Worm (Caenorhabditis elegans) whole organism, L4 larva: ENCODE data around the gene lido-7.

Experiments used
- F44E2.7 ChIP-seq: fragments of 200-800 bp; sonication (Bioruptor generic); IDR thresholded peaks from 2 replicates; pipeline ENCODE4 v2.1.2; 2022; ENCODE audit warnings: missing genetic modification characterization, missing compliant biosample characterization
- F49E8.2 ChIP-seq: sonication (generic microtip); optimal IDR thresholded peaks from 2 replicates; lab custom pipeline; 2016; ENCODE audit warnings: missing compliant biosample characterization, mild to moderate bottlenecking, missing genetic modification characterization, borderline replicate concordance
- Y105C5A.15 ChIP-seq: fragments of 200-800 bp; sonication (Bioruptor generic); IDR thresholded peaks from 2 replicates; pipeline ENCODE4 v1.3.6; 2022; ENCODE audit warnings: missing genetic modification characterization, missing compliant biosample characterization
- Y48G9A.11 ChIP-seq: fragments of 200-800 bp; sonication (Bioruptor generic); IDR thresholded peaks from 2 replicates; pipeline ENCODE4 v1.3.6; 2022; ENCODE audit warnings: missing genetic modification reagents, missing genetic modification characterization, missing compliant biosample characterization
- Y75B8A.6 ChIP-seq: fragments of 200-800 bp; sonication (Bioruptor generic); IDR thresholded peaks from 2 replicates; pipeline ENCODE4 v1.3.6; 2022; ENCODE audit warnings: missing genetic modification reagents, missing genetic modification characterization, missing compliant biosample characterization
- ZK337.2 ChIP-seq: fragments of 200-800 bp; sonication (Bioruptor generic); IDR thresholded peaks from 2 replicates; pipeline ENCODE4 v1.3.6; 2022; ENCODE audit warnings: missing genetic modification reagents, missing genetic modification characterization, missing compliant biosample characterization
- ama-1 ChIP-seq: fragments of 150-350 bp; optimal IDR thresholded peaks from 2 replicates; lab custom pipeline; 2014; ENCODE audit warnings: inconsistent platforms, mixed read lengths
- arid-1 ChIP-seq: fragments of 200-800 bp; sonication (Bioruptor generic); conservative IDR thresholded peaks from 2 replicates; pipeline ENCODE4 v1.3.6; 2022; ENCODE audit warnings: missing genetic modification reagents, missing genetic modification characterization, missing compliant biosample characterization
- attf-4 ChIP-seq: sonication (generic microtip); optimal IDR thresholded peaks from 3 replicates; lab custom pipeline; 2017; ENCODE audit warnings: missing biosample characterization, missing genetic modification characterization
- ceh-20 ChIP-seq: fragments of 200-800 bp; sonication (Bioruptor generic); IDR thresholded peaks from 2 replicates; pipeline ENCODE4 v1.3.6; 2022; ENCODE audit warnings: missing genetic modification reagents, missing genetic modification characterization, missing compliant biosample characterization
- ceh-82 ChIP-seq: sonication (generic microtip); optimal IDR thresholded peaks from 2 replicates; lab custom pipeline; 2017; ENCODE audit warnings: missing biosample characterization, missing genetic modification characterization
- daf-12 ChIP-seq: fragments of 150-350 bp; optimal IDR thresholded peaks from 2 replicates; lab custom pipeline; 2014; ENCODE audit warnings: missing biosample characterization, missing genetic modification reagents, missing genetic modification characterization
- daf-16 ChIP-seq, 3 experiments: sonication (generic microtip); optimal IDR thresholded peaks; 2 replicates each; lab custom pipeline; 2016 to 2017; ENCODE audit warnings: missing genetic modification characterization in 3 of 3, missing genetic modification reagents in 3 of 3, mild to moderate bottlenecking in 2 of 3, missing compliant biosample characterization in 2 of 3, missing biosample characterization in 1 of 3, moderate library complexity in 1 of 3
- daf-19 ChIP-seq: fragments of 200-800 bp; sonication (Bioruptor generic); conservative IDR thresholded peaks from 2 replicates; pipeline ENCODE4 v1.3.6; 2022; ENCODE audit warnings: missing genetic modification characterization, missing compliant biosample characterization
- dmd-8 ChIP-seq: fragments of 200-800 bp; sonication (Bioruptor generic); IDR thresholded peaks from 2 replicates; pipeline ENCODE4 v1.3.6; 2022; ENCODE audit warnings: missing genetic modification characterization, missing compliant biosample characterization
- dmd-9 ChIP-seq: fragments of 200-800 bp; sonication (Bioruptor generic); IDR thresholded peaks from 2 replicates; pipeline ENCODE4 v1.3.6; 2022; ENCODE audit warnings: missing genetic modification reagents, missing genetic modification characterization, missing compliant biosample characterization
- egl-27 ChIP-seq: sonication (generic microtip); optimal IDR thresholded peaks from 3 replicates; lab custom pipeline; 2017; ENCODE audit warnings: missing biosample characterization, missing genetic modification reagents, missing genetic modification characterization
- gei-8 ChIP-seq: fragments of 200-800 bp; sonication (Bioruptor generic); optimal IDR thresholded peaks from 2 replicates; lab custom pipeline; 2018; ENCODE audit warnings: mild to moderate bottlenecking, missing genetic modification characterization, missing compliant biosample characterization
- hlh-11 ChIP-seq: fragments of 200-800 bp; sonication (Bioruptor generic); optimal IDR thresholded peaks from 2 replicates; lab custom pipeline; 2018; ENCODE audit warnings: mild to moderate bottlenecking, missing genetic modification characterization, missing compliant biosample characterization
- lin-1 ChIP-seq: fragments of 200-800 bp; sonication (Bioruptor generic); IDR thresholded peaks from 2 replicates; pipeline ENCODE4 v1.3.6; 2022; ENCODE audit warnings: missing genetic modification reagents, missing genetic modification characterization, missing compliant biosample characterization
- lin-15B ChIP-seq: fragments of 150-350 bp; sonication (generic microtip); optimal IDR thresholded peaks from 3 replicates; lab custom pipeline; 2014; ENCODE audit warnings: missing biosample characterization, missing genetic modification characterization
- lin-29 ChIP-seq: fragments of 200-800 bp; sonication (Bioruptor generic); IDR thresholded peaks from 2 replicates; pipeline ENCODE4 v1.3.6; 2022; ENCODE audit warnings: missing genetic modification reagents, missing genetic modification characterization, missing compliant biosample characterization
- lin-38 ChIP-seq: fragments of 200-800 bp; sonication (Bioruptor generic); IDR thresholded peaks from 2 replicates; pipeline ENCODE4 v1.3.6; 2022; ENCODE audit warnings: missing genetic modification reagents, missing genetic modification characterization, missing compliant biosample characterization
- lin-39 ChIP-seq: fragments of 150-350 bp; optimal IDR thresholded peaks from 2 replicates; lab custom pipeline; 2014; ENCODE audit warnings: missing biosample characterization, missing genetic modification reagents, missing genetic modification characterization
- lir-3 ChIP-seq: sonication (generic microtip); optimal IDR thresholded peaks from 2 replicates; lab custom pipeline; 2016; ENCODE audit warnings: mild to moderate bottlenecking, missing genetic modification characterization, missing compliant biosample characterization
- lsy-2 ChIP-seq, 2 experiments: fragments of 150-350 bp in 1 of 2; sonication (generic microtip) in 1 of 2; optimal IDR thresholded peaks; 2 replicates each; lab custom pipeline; 2014 to 2017; ENCODE audit warnings: missing biosample characterization in 2 of 2, missing genetic modification characterization in 2 of 2
- madf-5 ChIP-seq, 2 experiments: fragments of 200-800 bp; sonication (Bioruptor generic); IDR thresholded peaks; 2 replicates each; pipeline ENCODE4 v1.3.6; 2022; ENCODE audit warnings: missing compliant biosample characterization in 2 of 2, missing genetic modification characterization in 2 of 2
- mdl-1 ChIP-seq, 2 experiments: fragments of 150-350 bp in 1 of 2; sonication (generic microtip) in 1 of 2; optimal IDR thresholded peaks; 2 replicates each; lab custom pipeline; 2014 to 2017; ENCODE audit warnings: missing biosample characterization in 2 of 2, missing genetic modification characterization in 2 of 2
- mep-1 ChIP-seq: fragments of 150-350 bp; sonication (generic microtip); optimal IDR thresholded peaks from 3 replicates; lab custom pipeline; 2014; ENCODE audit warnings: missing biosample characterization, missing genetic modification characterization
- mxl-2 ChIP-seq: fragments of 200-800 bp; sonication (Bioruptor generic); conservative IDR thresholded peaks from 2 replicates; pipeline ENCODE4 v1.3.6; 2022; ENCODE audit warnings: missing genetic modification reagents, missing genetic modification characterization, missing compliant biosample characterization
- nhr-237 ChIP-seq: sonication (generic microtip); optimal IDR thresholded peaks from 2 replicates; lab custom pipeline; 2017; ENCODE audit warnings: missing biosample characterization, missing genetic modification characterization
- nhr-42 ChIP-seq: fragments of 200-800 bp; sonication (Bioruptor generic); IDR thresholded peaks from 2 replicates; pipeline ENCODE4 v1.3.6; 2022; ENCODE audit warnings: missing genetic modification characterization, missing compliant biosample characterization
- nhr-76 ChIP-seq: fragments of 150-350 bp; optimal IDR thresholded peaks from 2 replicates; lab custom pipeline; 2014; ENCODE audit warnings: missing biosample characterization, missing genetic modification characterization
- nhr-77 ChIP-seq: fragments of 150-350 bp; optimal IDR thresholded peaks from 2 replicates; lab custom pipeline; 2014; ENCODE audit warnings: missing biosample characterization, missing genetic modification characterization
- php-3 ChIP-seq: fragments of 200-800 bp; sonication (Bioruptor generic); IDR thresholded peaks from 2 replicates; pipeline ENCODE4 v1.3.6; 2022; ENCODE audit warnings: missing genetic modification reagents, missing genetic modification characterization, missing compliant biosample characterization
- pqm-1 ChIP-seq: sonication (generic microtip); optimal IDR thresholded peaks from 2 replicates; lab custom pipeline; 2017; ENCODE audit warnings: missing biosample characterization, missing genetic modification characterization
- rbr-2 ChIP-seq: sonication (generic microtip); optimal IDR thresholded peaks from 2 replicates; lab custom pipeline; 2016; ENCODE audit warnings: missing genotype, missing genetic modification characterization, missing compliant biosample characterization
- skn-1 ChIP-seq: fragments of 150-350 bp; optimal IDR thresholded peaks from 2 replicates; lab custom pipeline; 2014; ENCODE audit warnings: missing biosample characterization, missing genetic modification characterization
- snpc-1.2 ChIP-seq: fragments of 200-800 bp; sonication (Bioruptor generic); IDR thresholded peaks from 2 replicates; pipeline ENCODE4 v1.3.6; 2022; ENCODE audit warnings: missing genetic modification reagents, missing genetic modification characterization, missing compliant biosample characterization
- spr-3 ChIP-seq: fragments of 200-800 bp; sonication (Bioruptor generic); optimal IDR thresholded peaks from 2 replicates; lab custom pipeline; 2018; ENCODE audit warnings: mild to moderate bottlenecking, missing genetic modification characterization, missing compliant biosample characterization
- tag-97 ChIP-seq: fragments of 200-800 bp; sonication (Bioruptor generic); IDR thresholded peaks from 2 replicates; pipeline ENCODE4 v1.3.6; 2022; ENCODE audit warnings: missing genetic modification characterization, missing compliant biosample characterization
- tra-1 ChIP-seq: fragments of 200-800 bp; sonication (Bioruptor generic); IDR thresholded peaks from 2 replicates; pipeline ENCODE4 v1.3.6; 2022; ENCODE audit warnings: missing genetic modification reagents, missing genetic modification characterization, missing compliant biosample characterization
- unc-130 ChIP-seq: sonication (generic microtip); optimal IDR thresholded peaks from 2 replicates; lab custom pipeline; 2016; ENCODE audit warnings: missing genetic modification reagents, missing genetic modification characterization, missing compliant biosample characterization
- unc-62 ChIP-seq, 3 experiments: fragments of 150-350 bp in 1 of 3; sonication (generic microtip); optimal IDR thresholded peaks in 2 of 3; peaks in 1 of 3; 1 replicate in 1 of 3; 2 replicates in 2 of 3; lab custom pipeline; 2014 to 2017; ENCODE audit warnings: missing biosample characterization in 3 of 3, missing genetic modification characterization in 3 of 3, missing genetic modification reagents in 3 of 3, missing genotype in 1 of 3
- zag-1 ChIP-seq: fragments of 150-350 bp; optimal IDR thresholded peaks from 2 replicates; lab custom pipeline; 2014; ENCODE audit warnings: missing biosample characterization, missing genetic modification characterization

The lido-7 gene

DNA sequence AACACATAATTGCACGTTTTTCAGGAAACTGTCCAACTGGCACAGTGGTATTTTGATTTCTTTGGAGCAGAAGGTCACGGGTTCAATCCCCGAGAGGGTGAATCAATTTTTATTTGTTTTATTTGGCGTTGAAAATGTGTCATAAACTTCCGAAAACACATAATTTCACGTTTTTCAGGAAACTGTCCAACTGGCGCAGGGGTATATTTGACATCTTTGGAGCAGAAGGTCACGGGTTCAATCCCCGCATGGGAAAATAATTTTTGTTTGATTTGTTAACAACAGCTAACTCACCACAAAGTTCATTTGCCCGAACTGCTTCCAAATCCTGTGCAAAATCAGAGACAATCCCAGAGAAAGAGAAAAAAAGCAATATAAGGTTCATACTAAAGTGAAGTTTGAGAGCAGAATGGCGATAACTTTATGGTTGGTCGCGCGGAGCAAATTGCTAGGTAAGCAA lies 32.4 kb upstream of the lido-7 start, which contains the start of gene irld-48:
Gene irld-48, plus strand, starts transcription at position 410 of the 460 bp plus-strand sequence.
- no peak for TF ChIP-seq mdl-1 (tag; optimal IDR thresholded peaks at IDR 0.05; lab: Kevin White, UChicago)
- no peak for TF ChIP-seq daf-12 (tag; lab: Kevin White, UChicago)
- no peak for TF ChIP-seq skn-1 (tag; lab: Kevin White, UChicago)
- TF ChIP-seq zag-1 (tag; lab: Kevin White, UChicago), result no peak
- no peak for TF ChIP-seq nhr-237 (tag; lab: Kevin White, UChicago)
- TF ChIP-seq dmd-8 (GFP tag; lab: Robert Waterston, UW), result no peak
- no peak for TF ChIP-seq daf-16 (GFP tag; optimal IDR thresholded peaks at IDR 0.05; lab: Kevin White, UChicago)
- TF ChIP-seq daf-16 (tag; optimal IDR thresholded peaks at IDR 0.05; lab: Kevin White, UChicago), result no peak
- TF ChIP-seq, all 104 proteins: peak for 0

DNA sequence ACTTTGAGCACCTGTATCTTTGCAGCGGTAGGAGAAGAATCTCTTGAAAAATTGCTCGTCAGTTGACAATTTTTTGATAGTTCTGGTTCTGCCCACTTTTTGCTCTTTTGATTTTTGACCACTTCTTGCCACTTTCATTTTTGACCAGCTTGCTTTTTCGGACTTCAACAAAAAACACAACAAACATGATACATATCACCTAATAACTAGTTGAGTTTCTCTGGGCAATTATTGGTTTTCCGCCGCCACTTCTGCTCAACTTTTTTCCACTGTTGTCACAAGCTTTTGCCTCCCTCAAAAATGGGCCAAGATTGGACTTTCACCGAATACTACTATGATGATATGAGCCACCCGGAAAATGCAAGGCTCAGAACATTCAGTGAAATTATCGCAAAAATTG lies 29.8 kb upstream of the lido-7 start, which contains the start of gene srw-60:
Gene srw-60, plus strand, starts transcription at position 301 of the 400 bp plus-strand sequence.
- no peak for TF ChIP-seq unc-130
- TF ChIP-seq rbr-2 (tag; lab: Kevin White, UChicago), result no peak
- TF ChIP-seq gei-8, result no peak
- TF ChIP-seq pqm-1 (tag; lab: Kevin White, UChicago), result no peak
- TF ChIP-seq, all 104 proteins: peak for 0

DNA sequence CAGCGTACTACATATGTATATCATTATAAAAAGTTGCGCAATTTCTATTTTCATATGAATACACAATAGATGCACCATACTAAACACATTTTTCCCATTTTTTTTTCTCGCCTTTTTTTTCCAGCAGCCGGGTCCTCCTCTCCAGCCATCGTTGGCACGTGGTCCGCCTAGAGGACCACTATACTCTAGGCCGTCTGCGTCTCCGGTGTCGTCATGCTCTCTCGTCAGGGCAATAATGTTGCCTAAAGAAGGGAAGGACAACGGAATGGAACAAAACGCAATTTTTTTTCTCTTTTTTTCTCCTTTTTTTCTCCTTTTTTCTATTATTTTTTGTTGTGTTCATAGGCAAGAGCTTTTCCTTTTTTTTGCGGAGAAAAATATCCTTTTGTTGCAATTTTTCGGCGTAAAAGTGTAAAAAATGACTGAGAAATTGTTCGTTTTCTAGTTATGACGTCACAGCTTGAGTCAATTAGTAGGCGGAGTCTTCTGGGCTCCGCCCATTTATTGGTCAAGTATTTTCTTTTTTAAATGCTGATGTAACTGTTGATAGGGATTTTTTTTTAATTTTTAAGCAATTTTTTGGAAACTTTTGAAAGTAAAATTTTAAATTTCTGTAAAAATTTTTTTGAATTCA lies 25.5 kb upstream of the lido-7 start:
- TF ChIP-seq Y48G9A.11 (GFP tag; lab: Robert Waterston, UW) (no peak), egl-27 (tag; lab: Kevin White, UChicago) (no peak), lir-3 (tag; lab: Kevin White, UChicago) (no peak), tag-97 (no peak), lin-1 (GFP tag; lab: Robert Waterston, UW) (no peak), pqm-1 (tag; lab: Kevin White, UChicago) (no peak), lin-38 (GFP tag; lab: Robert Waterston, UW) (no peak), mxl-2 (GFP tag; lab: Robert Waterston, UW) (no peak), arid-1 (no peak), spr-3 (no peak), lin-29 (GFP tag; lab: Robert Waterston, UW) (no peak), gei-8 (no peak), mdl-1 (tag; optimal IDR thresholded peaks at IDR 0.05; lab: Kevin White, UChicago) (peak; percentile 71 to 95), hlh-11 (tag; lab: Kevin White, UChicago) (peak; percentile 18), ceh-82 (tag; lab: Kevin White, UChicago) (no peak), Y75B8A.6 (GFP tag; lab: Robert Waterston, UW) (no peak), nhr-77 (tag; lab: Kevin White, UChicago) (no peak), tra-1 (no peak), nhr-42 (GFP tag; lab: Robert Waterston, UW) (no peak), rbr-2 (tag; lab: Kevin White, UChicago) (no peak), lsy-2 (tag; optimal IDR thresholded peaks at IDR 0.05; lab: Kevin White, UChicago) (peak in 1 of 2 experiments; percentile 23), attf-4 (no peak), snpc-1.2 (GFP tag; lab: Robert Waterston, UW) (no peak), F44E2.7 (GFP tag; lab: Robert Waterston, UW) (no peak), daf-12 (tag; lab: Kevin White, UChicago) (no peak), daf-19 (no peak), F49E8.2 (tag; lab: Kevin White, UChicago) (no peak), lin-15B (tag; lab: Kevin White, UChicago) (no peak), lin-39 (tag; lab: Kevin White, UChicago) (no peak), Y105C5A.15 (GFP tag; lab: Robert Waterston, UW) (no peak), unc-62 (GFP tag; optimal IDR thresholded peaks at IDR 0.05 in 1 of 2; lab: Kevin White, UChicago) (no peak), unc-62 (tag; optimal IDR thresholded peaks at IDR 0.05; lab: Kevin White, UChicago) (no peak), mep-1 (tag; lab: Kevin White, UChicago) (no peak), php-3 (GFP tag; lab: Robert Waterston, UW) (no peak), ZK337.2 (GFP tag; lab: Robert Waterston, UW) (no peak), ama-1 (no peak), ceh-20 (GFP tag; lab: Robert Waterston, UW) (no peak), dmd-9 (no peak), nhr-76 (tag; lab: Kevin White, UChicago) (no peak), madf-5 (GFP tag; IDR thresholded peaks at IDR 0.05; lab: Robert Waterston, UW) (no peak)
